Fruit fly (Drosophila melanogaster) whole organism, embryonic: ENCODE results near the gene Srp19.
A peak's percentile ranks its signal among the peaks of the same experiment; 100 is the strongest.

Experiments used
- Antp ChIP-seq: fragments of 200-800 bp; sonication (Bioruptor generic); optimal IDR thresholded peaks from 3 replicates; lab custom pipeline; 2016; ENCODE audit warnings: missing biosample characterization, missing genetic modification characterization
- Atf3 ChIP-seq: fragments of 200-800 bp; sonication (Bioruptor generic); optimal IDR thresholded peaks from 3 replicates; lab custom pipeline; 2016; ENCODE audit warnings: missing biosample characterization, missing genetic modification characterization
- CG10209 ChIP-seq: fragments of 200-800 bp; sonication (Bioruptor generic); optimal IDR thresholded peaks from 3 replicates; lab custom pipeline; 2017; ENCODE audit warnings: missing biosample characterization, mild to moderate bottlenecking, missing genetic modification characterization, missing genetic modification reagents
- CG11093 ChIP-seq: fragments of 200-800 bp; sonication (Bioruptor generic); IDR thresholded peaks from 3 replicates; pipeline ENCODE4 v1.3.6; 2022; ENCODE audit warnings: missing biosample characterization, missing genetic modification characterization
- CG12104 ChIP-seq: fragments of 200-800 bp; sonication (Bioruptor generic); optimal IDR thresholded peaks from 3 replicates; lab custom pipeline; 2016; ENCODE audit warnings: missing biosample characterization, missing genetic modification characterization
- CG12769 ChIP-seq: fragments of 200-800 bp; sonication (Bioruptor generic); optimal IDR thresholded peaks from 2 replicates; lab custom pipeline; 2019; ENCODE audit warnings: missing biosample characterization, mild to moderate bottlenecking, missing genetic modification characterization, moderate library complexity
- CG13424 ChIP-seq: fragments of 200-800 bp; sonication (Bioruptor generic); optimal IDR thresholded peaks from 2 replicates; lab custom pipeline; 2019; ENCODE audit warnings: missing biosample characterization, mild to moderate bottlenecking, missing genetic modification characterization, moderate library complexity
- CG13894 ChIP-seq: fragments of 200-800 bp; sonication (Bioruptor generic); optimal IDR thresholded peaks from 3 replicates; lab custom pipeline; 2018; ENCODE audit warnings: missing biosample characterization, mild to moderate bottlenecking, missing genetic modification characterization, moderate library complexity
- CG14441 ChIP-seq: fragments of 200-800 bp; sonication (Bioruptor generic); IDR thresholded peaks from 2 replicates; pipeline ENCODE4 v1.3.6; 2022; ENCODE audit warnings: missing biosample characterization, missing genetic modification characterization
- CG15696 ChIP-seq: fragments of 200-800 bp; sonication (Bioruptor generic); optimal IDR thresholded peaks from 2 replicates; lab custom pipeline; 2019; ENCODE audit warnings: missing biosample characterization, mild to moderate bottlenecking, missing genetic modification characterization, moderate library complexity
- CG17912 ChIP-seq: fragments of 200-800 bp; sonication (Bioruptor generic); optimal IDR thresholded peaks from 2 replicates; lab custom pipeline; 2018; ENCODE audit warnings: missing biosample characterization, mild to moderate bottlenecking, missing genetic modification characterization
- CG31365 ChIP-seq: fragments of 200-800 bp; sonication (Bioruptor generic); optimal IDR thresholded peaks from 2 replicates; lab custom pipeline; 2018; ENCODE audit warnings: missing biosample characterization, mild to moderate bottlenecking, missing genetic modification characterization
- CG43689 ChIP-seq: fragments of 200-800 bp; sonication (Bioruptor generic); IDR thresholded peaks from 2 replicates; pipeline ENCODE4 v1.3.6; 2022; ENCODE audit warnings: missing biosample characterization, missing genetic modification characterization
- CG6791 ChIP-seq: fragments of 200-800 bp; sonication (Bioruptor generic); IDR thresholded peaks from 3 replicates; pipeline ENCODE4 v1.3.6; 2022; ENCODE audit warnings: missing biosample characterization, missing genetic modification characterization; ENCODE audit not compliant: partially characterized antibody
- CG7963 ChIP-seq: fragments of 200-800 bp; sonication (Bioruptor generic); IDR thresholded peaks from 3 replicates; pipeline ENCODE4 v1.3.6; 2022; ENCODE audit warnings: missing biosample characterization, missing genetic modification characterization; ENCODE audit not compliant: partially characterized antibody
- CG8089 ChIP-seq: fragments of 200-800 bp; sonication (Bioruptor generic); optimal IDR thresholded peaks from 3 replicates; lab custom pipeline; 2016; ENCODE audit warnings: missing biosample characterization, missing genetic modification characterization
- CHES-1-like ChIP-seq: fragments of 200-800 bp; sonication (Bioruptor generic); optimal IDR thresholded peaks from 2 replicates; lab custom pipeline; 2016; ENCODE audit warnings: missing biosample characterization, missing genetic modification characterization
- Chrac-16 ChIP-seq: fragments of 200-800 bp; sonication (Bioruptor generic); optimal IDR thresholded peaks from 3 replicates; lab custom pipeline; 2016; ENCODE audit warnings: missing biosample characterization, missing genetic modification characterization
- D ChIP-seq, 2 experiments: fragments of 200-800 bp in 1 of 2; fragments of >200 bp in 1 of 2; sonication (Bioruptor generic) in 1 of 2; optimal IDR thresholded peaks; 2 replicates in 1 of 2; 3 replicates in 1 of 2; lab custom pipeline; 2017; ENCODE audit warnings: mild to moderate bottlenecking in 1 of 2, missing biosample characterization in 1 of 2, missing genetic modification characterization in 1 of 2, missing genetic modification reagents in 1 of 2
- E2f1 ChIP-seq: fragments of 200-800 bp; sonication (Bioruptor generic); IDR thresholded peaks from 2 replicates; pipeline ENCODE4 v1.3.6; 2022; ENCODE audit warnings: missing biosample characterization, missing genetic modification characterization
- H15 ChIP-seq: fragments of 200-800 bp; sonication (Bioruptor generic); IDR thresholded peaks from 3 replicates; pipeline ENCODE4 v1.3.6; 2022; ENCODE audit warnings: missing biosample characterization, missing genetic modification characterization
- Hey ChIP-seq: fragments of 200-800 bp; sonication (Bioruptor generic); optimal IDR thresholded peaks from 3 replicates; lab custom pipeline; 2018; ENCODE audit warnings: missing biosample characterization, mild to moderate bottlenecking, missing genetic modification characterization
- Hr3 ChIP-seq: fragments of 200-800 bp; sonication (Bioruptor generic); optimal IDR thresholded peaks from 3 replicates; lab custom pipeline; 2016; ENCODE audit warnings: missing biosample characterization, missing genetic modification characterization
- Hr51 ChIP-seq, 2 experiments: fragments of 200-800 bp; sonication (Bioruptor generic); optimal IDR thresholded peaks; 2 replicates in 1 of 2; 3 replicates in 1 of 2; lab custom pipeline; 2016 to 2018; ENCODE audit warnings: missing biosample characterization in 2 of 2, missing genetic modification characterization in 2 of 2, mild to moderate bottlenecking in 1 of 2, moderate library complexity in 1 of 2
- Mrtf ChIP-seq: fragments of 200-800 bp; sonication (Bioruptor generic); IDR thresholded peaks from 3 replicates; pipeline ENCODE4 v1.3.6; 2022; ENCODE audit warnings: missing biosample characterization, missing genetic modification characterization
- Myb ChIP-seq: fragments of 200-800 bp; sonication (Bioruptor generic); optimal IDR thresholded peaks from 2 replicates; lab custom pipeline; 2016; ENCODE audit warnings: missing biosample characterization, missing genetic modification characterization
- Nf-YC ChIP-seq: fragments of 200-800 bp; optimal IDR thresholded peaks from 3 replicates; lab custom pipeline; 2019; ENCODE audit warnings: missing biosample characterization, mild to moderate bottlenecking, missing genetic modification characterization, moderate library complexity
- Oli ChIP-seq: fragments of 200-800 bp; sonication (Bioruptor generic); optimal IDR thresholded peaks from 2 replicates; lab custom pipeline; 2018; ENCODE audit warnings: missing biosample characterization, mild to moderate bottlenecking, missing genetic modification characterization, moderate library complexity
- Rx ChIP-seq: fragments of 200-800 bp; sonication (Bioruptor generic); IDR thresholded peaks from 2 replicates; pipeline ENCODE4 v1.3.6; 2022; ENCODE audit warnings: missing biosample characterization, missing genetic modification characterization
- Sox100B ChIP-seq: fragments of 200-800 bp; sonication (Bioruptor generic); optimal IDR thresholded peaks from 3 replicates; lab custom pipeline; 2018; ENCODE audit warnings: missing biosample characterization, mild to moderate bottlenecking, missing genetic modification characterization
- Sox102F ChIP-seq: fragments of 200-800 bp; sonication (Bioruptor generic); optimal IDR thresholded peaks from 2 replicates; lab custom pipeline; 2018; ENCODE audit warnings: missing biosample characterization, mild to moderate bottlenecking, missing genetic modification characterization, moderate library complexity
- Tbp ChIP-seq: fragments of >200 bp; optimal IDR thresholded peaks from 2 replicates; lab custom pipeline; 2018; ENCODE audit warnings: missing biosample characterization, missing genetic modification characterization
- Trl ChIP-seq, 3 experiments: fragments of >200 bp in 2 of 3; fragments of 200-800 bp in 1 of 3; sonication (Bioruptor generic) in 1 of 3; optimal IDR thresholded peaks; 2 replicates in 1 of 3; 3 replicates in 2 of 3; lab custom pipeline; 2016 to 2017; ENCODE audit warnings: missing biosample characterization in 1 of 3, missing genetic modification characterization in 1 of 3
- aop ChIP-seq: fragments of 200-800 bp; sonication (Bioruptor generic); IDR thresholded peaks from 2 replicates; pipeline ENCODE4 v1.3.6; 2022; ENCODE audit warnings: missing biosample characterization, missing genetic modification characterization
- bigmax ChIP-seq: fragments of 200-800 bp; sonication (Bioruptor generic); optimal IDR thresholded peaks from 2 replicates; lab custom pipeline; 2018; ENCODE audit warnings: missing biosample characterization, mild to moderate bottlenecking, missing genetic modification characterization
- br ChIP-seq: fragments of >200 bp; optimal IDR thresholded peaks from 2 replicates; lab custom pipeline; 2017
- chinmo ChIP-seq: fragments of 200-800 bp; sonication (Bioruptor generic); IDR thresholded peaks from 4 replicates; pipeline ENCODE4 v1.3.6; 2022; ENCODE audit warnings: missing biosample characterization, missing genetic modification characterization; ENCODE audit not compliant: partially characterized antibody
- en ChIP-seq: fragments of 200-800 bp; sonication (Bioruptor generic); optimal IDR thresholded peaks from 2 replicates; lab custom pipeline; 2016; ENCODE audit warnings: missing biosample characterization, missing genetic modification characterization
- eve ChIP-seq, 2 experiments: fragments of >200 bp; optimal IDR thresholded peaks; 2 replicates each; lab custom pipeline; 2017; ENCODE audit warnings: missing biosample characterization in 2 of 2, missing genetic modification characterization in 2 of 2
- ham ChIP-seq: fragments of 200-800 bp; sonication (Bioruptor generic); IDR thresholded peaks from 2 replicates; pipeline ENCODE4 v1.3.6; 2022; ENCODE audit warnings: missing biosample characterization, missing genetic modification characterization
- hb ChIP-seq: fragments of 200-800 bp; sonication (Bioruptor generic); IDR thresholded peaks from 3 replicates; pipeline ENCODE4 v1.3.6; 2022; ENCODE audit warnings: missing biosample characterization, missing genetic modification characterization; ENCODE audit not compliant: partially characterized antibody
- hkb ChIP-seq, 2 experiments: fragments of 200-800 bp in 1 of 2; fragments of >200 bp in 1 of 2; sonication (Bioruptor generic) in 1 of 2; IDR thresholded peaks in 1 of 2; optimal IDR thresholded peaks in 1 of 2; 2 replicates each; pipeline versions ENCODE4 v1.3.6 to Lab custom; 2017 to 2022; ENCODE audit warnings: missing biosample characterization in 1 of 2, missing genetic modification characterization in 1 of 2
- kah ChIP-seq: fragments of 200-800 bp; sonication (Bioruptor generic); optimal IDR thresholded peaks from 2 replicates; lab custom pipeline; 2018; ENCODE audit warnings: missing biosample characterization, mild to moderate bottlenecking, missing genetic modification characterization
- nerfin-1 ChIP-seq: fragments of 200-800 bp; sonication (Bioruptor generic); optimal IDR thresholded peaks from 3 replicates; lab custom pipeline; 2019; ENCODE audit warnings: missing biosample characterization, mild to moderate bottlenecking, missing genetic modification characterization, moderate library complexity
- phol ChIP-seq: fragments of 200-800 bp; sonication (Bioruptor generic); optimal IDR thresholded peaks from 3 replicates; lab custom pipeline; 2018; ENCODE audit warnings: missing biosample characterization, mild to moderate bottlenecking, missing genetic modification characterization, moderate library complexity
- ranshi ChIP-seq: fragments of 200-800 bp; sonication (Bioruptor generic); IDR thresholded peaks from 2 replicates; pipeline ENCODE4 v1.3.6; 2022; ENCODE audit warnings: missing biosample characterization, missing genetic modification characterization
- vvl ChIP-seq: fragments of 200-800 bp; sonication (Bioruptor generic); IDR thresholded peaks from 2 replicates; pipeline ENCODE4 v1.3.6; 2022; ENCODE audit warnings: missing biosample characterization, missing genetic modification characterization

The Srp19 gene

dm6 chr3L:7356386-7357117 is 8.7 kb upstream of the Srp19 start, which contains the start of gene CTCF (continued):
- TF ChIP-seq nerfin-1 (tag; lab: Kevin White, UChicago) (peak; percentile 100), CG14441 (GFP tag; lab: Robert Waterston, UW) (peak; percentile 53), Trl (optimal IDR thresholded peaks at IDR 0.05; lab: Kevin White, UChicago) (no peak), Trl (GFP tag; optimal IDR thresholded peaks at IDR 0.05; lab: Kevin White, UChicago) (peak; percentile 17), CG12769 (tag; lab: Kevin White, UChicago) (no peak), H15 (GFP tag; lab: Robert Waterston, UW) (peak; percentile 41; the same call in 1 of the 3 replicates), Antp (GFP tag; lab: Kevin White, UChicago) (peak; percentile 55), en (GFP tag; lab: Kevin White, UChicago) (peak; percentile 8), vvl (GFP tag; lab: Robert Waterston, UW) (peak; percentile 24; the same call in 1 of the 2 replicates), hb (GFP tag; lab: Robert Waterston, UW) (peak; percentile 65; the same call in 2 of the 3 replicates), aop (no peak), ranshi (GFP tag; lab: Robert Waterston, UW) (no peak), Hr51 (GFP tag; optimal IDR thresholded peaks at IDR 0.05; lab: Kevin White, UChicago) (no peak), Hey (tag; lab: Kevin White, UChicago) (no peak), CG13424 (tag; lab: Kevin White, UChicago) (peak; percentile 18), chinmo (GFP tag; lab: Robert Waterston, UW) (0 out of 4 replicates have a peak, but pooled peaks have one; percentile 50), CHES-1-like (GFP tag; lab: Kevin White, UChicago) (peak; percentile 30), hkb (optimal IDR thresholded peaks at IDR 0.05; lab: Kevin White, UChicago) (no peak), hkb (GFP tag; IDR thresholded peaks at IDR 0.05; lab: Robert Waterston, UW) (0 out of 2 replicates have a peak, but pooled peaks have one; percentile 31), Atf3 (GFP tag; lab: Kevin White, UChicago) (peak; percentile 20), CG12104 (GFP tag; lab: Kevin White, UChicago) (no peak), E2f1 (GFP tag; lab: Robert Waterston, UW) (0 out of 2 replicates have a peak, but pooled peaks have one; percentile 7), ham (GFP tag; lab: Robert Waterston, UW) (no peak), CG31365 (tag; lab: Kevin White, UChicago) (no peak), Chrac-16 (GFP tag; lab: Kevin White, UChicago) (peak; percentile 27), Myb (GFP tag; lab: Kevin White, UChicago) (peak; percentile 60), CG43689 (GFP tag; lab: Robert Waterston, UW) (no peak), phol (peak; percentile 100), Tbp (GFP tag; lab: Kevin White, UChicago) (peak; percentile 49), br (lab: Kevin White, UChicago) (no peak), kah (GFP tag; lab: Kevin White, UChicago) (no peak), CG11093 (0 out of 3 replicates have a peak, but pooled peaks have one; percentile 25), CG10209 (GFP tag; lab: Kevin White, UChicago) (peak; percentile 33), CG7963 (GFP tag; lab: Robert Waterston, UW) (peak; percentile 68), Hr3 (GFP tag; lab: Kevin White, UChicago) (peak; percentile 13), CG13894 (peak; percentile 35), CG17912 (no peak), bigmax (no peak), CG8089 (peak; percentile 2), Sox102F (peak; percentile 57), Nf-YC (tag; lab: Kevin White, UChicago) (peak; percentile 65), CG6791 (GFP tag; lab: Robert Waterston, UW) (peak; percentile 68; the same call in 1 of the 3 replicates), CG15696 (tag; lab: Kevin White, UChicago) (peak; percentile 38), Mrtf (GFP tag; lab: Robert Waterston, UW) (0 out of 3 replicates have a peak, but pooled peaks have one; percentile 48), eve (GFP tag; optimal IDR thresholded peaks at IDR 0.05; lab: Kevin White, UChicago) (no peak), Oli (tag; lab: Kevin White, UChicago) (peak; percentile 32), Rx (no peak), Sox100B (GFP tag; lab: Kevin White, UChicago) (no peak), D (optimal IDR thresholded peaks at IDR 0.05; lab: Kevin White, UChicago) (peak; percentile 58), D (GFP tag; optimal IDR thresholded peaks at IDR 0.05; lab: Kevin White, UChicago) (peak; percentile 1)
